Worm (Caenorhabditis elegans) whole organism, L2 larva: ENCODE results near the gene F58H1.5.

ENCODE experiments used
- C34F6.9 ChIP-seq: fragments of 150-350 bp; optimal IDR thresholded peaks from 2 replicates; lab custom pipeline; 2014; ENCODE audit warnings: missing biosample characterization, missing genetic modification characterization
- F13H6.1 ChIP-seq: sonication (generic microtip); optimal IDR thresholded peaks from 2 replicates; lab custom pipeline; 2016; ENCODE audit warnings: missing genetic modification characterization, missing compliant biosample characterization
- R02D3.7 ChIP-seq: fragments of 150-350 bp; optimal IDR thresholded peaks from 2 replicates; lab custom pipeline; 2014; ENCODE audit warnings: missing biosample characterization, missing genetic modification characterization
- Y55F3AM.14 ChIP-seq: fragments of 200-800 bp; sonication (Bioruptor generic); optimal IDR thresholded peaks from 2 replicates; lab custom pipeline; 2018; ENCODE audit warnings: mild to moderate bottlenecking, missing genetic modification characterization, missing compliant biosample characterization
- ZK546.5 ChIP-seq: sonication (generic microtip); optimal IDR thresholded peaks from 2 replicates; lab custom pipeline; 2017; ENCODE audit warnings: missing biosample characterization, missing genetic modification characterization
- ama-1 ChIP-seq: fragments of 150-350 bp; optimal IDR thresholded peaks from 2 replicates; lab custom pipeline; 2018; ENCODE audit warnings: inconsistent platforms
- crh-2 ChIP-seq: sonication (generic microtip); optimal IDR thresholded peaks from 2 replicates; lab custom pipeline; 2017; ENCODE audit warnings: missing biosample characterization, missing genetic modification characterization
- dmd-4 ChIP-seq: sonication (generic microtip); optimal IDR thresholded peaks from 2 replicates; lab custom pipeline; 2017; ENCODE audit warnings: missing biosample characterization, missing genetic modification characterization
- egl-27 ChIP-seq: sonication (generic microtip); optimal IDR thresholded peaks from 3 replicates; lab custom pipeline; 2017; ENCODE audit warnings: missing biosample characterization, missing genetic modification reagents, missing genetic modification characterization
- elt-3 ChIP-seq: sonication (generic microtip); optimal IDR thresholded peaks from 2 replicates; lab custom pipeline; 2017; ENCODE audit warnings: missing biosample characterization, missing genetic modification characterization
- fos-1 ChIP-seq: fragments of 150-350 bp; optimal IDR thresholded peaks from 2 replicates; lab custom pipeline; 2014; ENCODE audit warnings: missing biosample characterization, missing genetic modification characterization
- gmeb-1 ChIP-seq: fragments of 150-350 bp; optimal IDR thresholded peaks from 2 replicates; lab custom pipeline; 2014; ENCODE audit warnings: missing biosample characterization, missing genetic modification characterization
- lin-11 ChIP-seq: fragments of 150-350 bp; sonication (generic microtip); optimal IDR thresholded peaks from 2 replicates; lab custom pipeline; 2014; ENCODE audit warnings: missing biosample characterization, missing genetic modification characterization, inconsistent platforms, mixed read lengths
- lin-13 ChIP-seq: fragments of 150-350 bp; optimal IDR thresholded peaks from 2 replicates; lab custom pipeline; 2014; ENCODE audit warnings: missing biosample characterization, missing genetic modification reagents, missing genetic modification characterization
- mab-5 ChIP-seq: fragments of 150-350 bp; optimal IDR thresholded peaks from 2 replicates; lab custom pipeline; 2014; ENCODE audit warnings: missing biosample characterization, missing genetic modification characterization
- nhr-10 ChIP-seq: sonication (generic microtip); optimal IDR thresholded peaks from 2 replicates; lab custom pipeline; 2017; ENCODE audit warnings: missing biosample characterization, missing genetic modification characterization
- nhr-129 ChIP-seq: fragments of 150-350 bp; optimal IDR thresholded peaks from 2 replicates; lab custom pipeline; 2014; ENCODE audit warnings: missing biosample characterization, missing genetic modification characterization
- nhr-21 ChIP-seq: fragments of 150-350 bp; optimal IDR thresholded peaks from 2 replicates; lab custom pipeline; 2014; ENCODE audit warnings: missing biosample characterization, missing genetic modification characterization
- nhr-237 ChIP-seq: fragments of 150-350 bp; optimal IDR thresholded peaks from 2 replicates; lab custom pipeline; 2014; ENCODE audit warnings: missing biosample characterization, missing genetic modification characterization
- nhr-25 ChIP-seq: fragments of 150-350 bp; sonication (generic microtip); optimal IDR thresholded peaks from 3 replicates; lab custom pipeline; 2014; ENCODE audit warnings: missing biosample characterization, missing genetic modification characterization
- nhr-6 ChIP-seq: fragments of 150-350 bp; optimal IDR thresholded peaks from 2 replicates; lab custom pipeline; 2014; ENCODE audit warnings: missing biosample characterization, missing genetic modification characterization
- nhr-77 ChIP-seq: fragments of 150-350 bp; optimal IDR thresholded peaks from 2 replicates; lab custom pipeline; 2014; ENCODE audit warnings: missing biosample characterization, missing genetic modification characterization
- sem-4 ChIP-seq: fragments of 150-350 bp; optimal IDR thresholded peaks from 2 replicates; lab custom pipeline; 2014; ENCODE audit warnings: missing biosample characterization, missing genetic modification reagents, missing genetic modification characterization
- sma-9 ChIP-seq, 2 experiments: fragments of 150-350 bp in 1 of 2; sonication (generic microtip) in 1 of 2; optimal IDR thresholded peaks; 2 replicates each; lab custom pipeline; 2014 to 2016; ENCODE audit warnings: missing genetic modification characterization in 2 of 2, mild to moderate bottlenecking in 1 of 2, missing biosample characterization in 1 of 2, missing compliant biosample characterization in 1 of 2, missing genetic modification reagents in 1 of 2, moderate library complexity in 1 of 2
- snpc-4 ChIP-seq: fragments of 150-350 bp; optimal IDR thresholded peaks from 2 replicates; lab custom pipeline; 2014; ENCODE audit warnings: missing biosample characterization, missing genetic modification characterization
- unc-62 ChIP-seq: fragments of 150-350 bp; optimal IDR thresholded peaks from 2 replicates; lab custom pipeline; 2014; ENCODE audit warnings: missing biosample characterization, missing genetic modification reagents, missing genetic modification characterization
- zag-1 ChIP-seq: fragments of 150-350 bp; optimal IDR thresholded peaks from 2 replicates; lab custom pipeline; 2014; ENCODE audit warnings: missing biosample characterization, missing genetic modification characterization
- ztf-11 ChIP-seq: sonication (generic microtip); optimal IDR thresholded peaks from 2 replicates; lab custom pipeline; 2017; ENCODE audit warnings: missing biosample characterization, missing genetic modification characterization

F58H1.5 gene

ce11 chrV:11952854-11953447 is 5.2 kb upstream of the F58H1.5 start:
- TF ChIP-seq lin-11 (tag; lab: Kevin White, UChicago) (no peak), crh-2 (tag; lab: Kevin White, UChicago) (no peak), unc-62 (GFP tag; lab: Kevin White, UChicago) (no peak), ztf-11 (tag; lab: Kevin White, UChicago) (no peak), sma-9 (GFP tag; optimal IDR thresholded peaks at IDR 0.05; lab: Kevin White, UChicago) (no peak), sma-9 (tag; optimal IDR thresholded peaks at IDR 0.05; lab: Kevin White, UChicago) (no peak), gmeb-1 (tag; lab: Kevin White, UChicago) (no peak), nhr-21 (no peak)

- TF ChIP-seq zag-1 (tag; lab: Kevin White, UChicago) (no peak), nhr-10 (tag; lab: Kevin White, UChicago) (no peak), nhr-6 (tag; lab: Kevin White, UChicago) (no peak), nhr-21 (no peak), F13H6.1 (tag; lab: Kevin White, UChicago) (no peak), ZK546.5 (no peak), fos-1 (tag; lab: Kevin White, UChicago) (no peak), mab-5 (tag; lab: Kevin White, UChicago) (no peak), sem-4 (no peak), nhr-237 (tag; lab: Kevin White, UChicago) (no peak), crh-2 (tag; lab: Kevin White, UChicago) (no peak), nhr-129 (tag; lab: Kevin White, UChicago) (no peak), nhr-25 (tag; lab: Kevin White, UChicago) (no peak), dmd-4 (tag; lab: Kevin White, UChicago) (no peak), nhr-77 (tag; lab: Kevin White, UChicago) (no peak), unc-62 (GFP tag; lab: Kevin White, UChicago) (no peak)
Observed at ce11 chrV:11953621-11954020, 4.6 kb upstream of the F58H1.5 start.

- TF ChIP-seq ztf-11 (tag; lab: Kevin White, UChicago) (no peak), ama-1 (lab: Kevin White, UChicago) (no peak), ZK546.5 (no peak), snpc-4 (no peak), elt-3 (tag; lab: Kevin White, UChicago) (no peak), gmeb-1 (tag; lab: Kevin White, UChicago) (no peak), lin-13 (no peak)
Observed at ce11 chrV:11955617-11956016, 2.6 kb upstream of the F58H1.5 start.

ce11 chrV:11960084-11960830 is 2.1 kb downstream of the F58H1.5 start:
- no peak for TF ChIP-seq lin-13
- TF ChIP-seq zag-1 (tag; lab: Kevin White, UChicago) = no peak
- no peak for TF ChIP-seq nhr-10 (tag; lab: Kevin White, UChicago)
- TF ChIP-seq R02D3.7 (tag; lab: Kevin White, UChicago) = no peak
- no peak for TF ChIP-seq C34F6.9
- TF ChIP-seq fos-1 (tag; lab: Kevin White, UChicago) = no peak
- no peak for TF ChIP-seq lin-11 (tag; lab: Kevin White, UChicago)

- TF ChIP-seq nhr-237 (tag; lab: Kevin White, UChicago) (no peak), lin-11 (tag; lab: Kevin White, UChicago) (no peak), C34F6.9 (no peak)
- TF ChIP-seq, all 48 proteins: peak for 0
Observed at ce11 chrV:11960831-11961190, 2.6 kb downstream of the F58H1.5 start.

ce11 chrV:11964723-11965122 is 6.5 kb downstream of the F58H1.5 start, which contains the start of gene F58H1.7:
Gene F58H1.7, minus strand, starts transcription at chrV:11964823.
- TF ChIP-seq egl-27 (tag; lab: Kevin White, UChicago) = no peak
- TF ChIP-seq Y55F3AM.14 (GFP tag; lab: Kevin White, UChicago) = no peak

ce11 chrV:11975233-11975632 is 17.0 kb downstream of the F58H1.5 start, which contains the start of gene cpr-1:
Gene cpr-1, plus strand, starts transcription at chrV:11975551.
- TF ChIP-seq sma-9 (GFP tag; optimal IDR thresholded peaks at IDR 0.05; lab: Kevin White, UChicago) (peak; percentile 69), sma-9 (tag; optimal IDR thresholded peaks at IDR 0.05; lab: Kevin White, UChicago) (no peak), fos-1 (tag; lab: Kevin White, UChicago) (peak; percentile 37), lin-11 (tag; lab: Kevin White, UChicago) (no peak), crh-2 (tag; lab: Kevin White, UChicago) (peak; percentile 54), F13H6.1 (tag; lab: Kevin White, UChicago) (peak; percentile 51)
